Worm (Caenorhabditis elegans) whole organism, mixed stage, embryonic: ENCODE results near the gene C43C3.4.

Source experiments
- M03D4.4 ChIP-seq: sonication (generic microtip); optimal IDR thresholded peaks from 2 replicates; lab custom pipeline; 2017; ENCODE audit warnings: mild to moderate bottlenecking, missing genetic modification characterization, missing compliant biosample characterization
- bed-3 ChIP-seq: fragments of 200-800 bp; sonication (Bioruptor generic); optimal IDR thresholded peaks from 3 replicates; lab custom pipeline; 2018; ENCODE audit warnings: mild to moderate bottlenecking, missing genetic modification characterization, moderate library complexity, missing compliant biosample characterization
- blmp-1 ChIP-seq: fragments of 150-350 bp; optimal IDR thresholded peaks from 2 replicates; lab custom pipeline; 2014; ENCODE audit warnings: missing biosample characterization, missing genetic modification characterization
- ceh-39 ChIP-seq: fragments of 150-350 bp; optimal IDR thresholded peaks from 2 replicates; lab custom pipeline; 2014; ENCODE audit warnings: missing biosample characterization, missing genetic modification characterization
- ceh-43 ChIP-seq: fragments of 200-800 bp; sonication (Bioruptor generic); optimal IDR thresholded peaks from 2 replicates; lab custom pipeline; 2018; ENCODE audit warnings: mild to moderate bottlenecking, missing genetic modification characterization, moderate library complexity, missing compliant biosample characterization
- ceh-83 ChIP-seq: fragments of 200-800 bp; sonication (Bioruptor generic); optimal IDR thresholded peaks from 2 replicates; lab custom pipeline; 2018; ENCODE audit warnings: mild to moderate bottlenecking, missing genetic modification characterization, missing compliant biosample characterization
- ces-1 ChIP-seq: fragments of 150-350 bp; optimal IDR thresholded peaks from 2 replicates; lab custom pipeline; 2014; ENCODE audit warnings: missing biosample characterization, missing genetic modification reagents, missing genetic modification characterization
- cnd-1 ChIP-seq: fragments of 200-800 bp; sonication (Bioruptor generic); optimal IDR thresholded peaks from 2 replicates; lab custom pipeline; 2018; ENCODE audit warnings: mild to moderate bottlenecking, missing genetic modification characterization, missing compliant biosample characterization
- drap-1 ChIP-seq: fragments of 200-800 bp; sonication (Bioruptor generic); optimal IDR thresholded peaks from 3 replicates; lab custom pipeline; 2018; ENCODE audit warnings: mild to moderate bottlenecking, missing genetic modification characterization, missing compliant biosample characterization
- elt-1 ChIP-seq: sonication (generic microtip); optimal IDR thresholded peaks from 2 replicates; lab custom pipeline; 2017; ENCODE audit warnings: missing genetic modification characterization, mild to moderate bottlenecking, missing compliant biosample characterization, antibody characterized with exemption, moderate library complexity, borderline replicate concordance; ENCODE audit not compliant: insufficient read depth
- elt-3 ChIP-seq: fragments of 150-350 bp; optimal IDR thresholded peaks from 2 replicates; lab custom pipeline; 2014; ENCODE audit warnings: missing biosample characterization, missing genetic modification characterization
- flh-1 ChIP-seq: fragments of 200-800 bp; sonication (Bioruptor generic); optimal IDR thresholded peaks from 2 replicates; lab custom pipeline; 2018; ENCODE audit warnings: mild to moderate bottlenecking, missing genetic modification characterization, moderate library complexity, missing compliant biosample characterization
- ham-2 ChIP-seq: fragments of 200-800 bp; sonication (Bioruptor generic); optimal IDR thresholded peaks from 2 replicates; lab custom pipeline; 2018; ENCODE audit warnings: mild to moderate bottlenecking, missing genetic modification characterization, missing compliant biosample characterization
- hlh-1 ChIP-seq: fragments of 150-350 bp; optimal IDR thresholded peaks from 2 replicates; lab custom pipeline; 2014; ENCODE audit warnings: missing biosample characterization, missing genetic modification reagents, missing genetic modification characterization
- lin-13 ChIP-seq: fragments of 150-350 bp; optimal IDR thresholded peaks from 2 replicates; lab custom pipeline; 2014; ENCODE audit warnings: missing biosample characterization, missing genetic modification characterization
- lin-32 ChIP-seq: fragments of 200-800 bp; sonication (Bioruptor generic); optimal IDR thresholded peaks from 2 replicates; lab custom pipeline; 2018; ENCODE audit warnings: mild to moderate bottlenecking, missing genetic modification characterization, missing compliant biosample characterization
- lsy-2 ChIP-seq: fragments of 150-350 bp; optimal IDR thresholded peaks from 2 replicates; lab custom pipeline; 2014; ENCODE audit warnings: missing biosample characterization, missing genetic modification characterization
- mab-5 ChIP-seq: fragments of 150-350 bp; optimal IDR thresholded peaks from 2 replicates; lab custom pipeline; 2014; ENCODE audit warnings: missing biosample characterization, missing genetic modification characterization
- mep-1 ChIP-seq: fragments of 150-350 bp; optimal IDR thresholded peaks from 2 replicates; lab custom pipeline; 2017; ENCODE audit warnings: missing biosample characterization, missing genetic modification reagents, missing genetic modification characterization, inconsistent platforms
- mls-2 ChIP-seq: sonication (generic microtip); optimal IDR thresholded peaks from 2 replicates; lab custom pipeline; 2016; ENCODE audit warnings: mild to moderate bottlenecking, missing genetic modification characterization, moderate library complexity, missing compliant biosample characterization
- nhr-12 ChIP-seq: fragments of 150-350 bp; optimal IDR thresholded peaks from 2 replicates; lab custom pipeline; 2014; ENCODE audit warnings: missing biosample characterization, missing genetic modification characterization
- nhr-2 ChIP-seq: fragments of 150-350 bp; optimal IDR thresholded peaks from 2 replicates; lab custom pipeline; 2014; ENCODE audit warnings: missing biosample characterization, missing genetic modification characterization
- nhr-237 ChIP-seq: fragments of 150-350 bp; optimal IDR thresholded peaks from 2 replicates; lab custom pipeline; 2014; ENCODE audit warnings: missing biosample characterization, missing genetic modification characterization
- nhr-28 ChIP-seq: fragments of 150-350 bp; optimal IDR thresholded peaks from 2 replicates; lab custom pipeline; 2014; ENCODE audit warnings: missing biosample characterization, missing genetic modification characterization
- nhr-76 ChIP-seq: sonication (generic microtip); optimal IDR thresholded peaks from 2 replicates; lab custom pipeline; 2017; ENCODE audit warnings: missing biosample characterization, missing genetic modification characterization
- pha-4 ChIP-seq: fragments of 150-350 bp; optimal IDR thresholded peaks from 2 replicates; lab custom pipeline; 2018; ENCODE audit warnings: missing biosample characterization, missing genetic modification reagents, missing genetic modification characterization
- sem-2 ChIP-seq: fragments of 200-800 bp; sonication (Bioruptor generic); optimal IDR thresholded peaks from 2 replicates; lab custom pipeline; 2018; ENCODE audit warnings: mild to moderate bottlenecking, missing genetic modification characterization, missing compliant biosample characterization
- snpc-4 ChIP-seq: fragments of 150-350 bp; optimal IDR thresholded peaks from 2 replicates; lab custom pipeline; 2014; ENCODE audit warnings: missing biosample characterization, missing genetic modification characterization
- sptf-1 ChIP-seq: sonication (generic microtip); optimal IDR thresholded peaks from 2 replicates; lab custom pipeline; 2017; ENCODE audit warnings: mild to moderate bottlenecking, missing genetic modification characterization, moderate library complexity, missing compliant biosample characterization
- tbx-8 ChIP-seq: fragments of 200-800 bp; sonication (Bioruptor generic); optimal IDR thresholded peaks from 2 replicates; lab custom pipeline; 2018; ENCODE audit warnings: mild to moderate bottlenecking, missing genetic modification characterization, moderate library complexity, missing compliant biosample characterization
- unc-39 ChIP-seq: fragments of 150-350 bp; optimal IDR thresholded peaks from 2 replicates; lab custom pipeline; 2014; ENCODE audit warnings: missing biosample characterization, missing genetic modification characterization
- unc-62 ChIP-seq: fragments of 150-350 bp; optimal IDR thresholded peaks from 2 replicates; lab custom pipeline; 2014; ENCODE audit warnings: missing biosample characterization, missing genetic modification reagents, missing genetic modification characterization
- zip-8 ChIP-seq: fragments of 150-350 bp; optimal IDR thresholded peaks from 2 replicates; lab custom pipeline; 2014; ENCODE audit warnings: missing biosample characterization, missing genetic modification characterization
- ztf-11 ChIP-seq: fragments of 150-350 bp; optimal IDR thresholded peaks from 2 replicates; lab custom pipeline; 2014; ENCODE audit warnings: missing biosample characterization, missing genetic modification characterization

The C43C3.4 gene

DNA sequence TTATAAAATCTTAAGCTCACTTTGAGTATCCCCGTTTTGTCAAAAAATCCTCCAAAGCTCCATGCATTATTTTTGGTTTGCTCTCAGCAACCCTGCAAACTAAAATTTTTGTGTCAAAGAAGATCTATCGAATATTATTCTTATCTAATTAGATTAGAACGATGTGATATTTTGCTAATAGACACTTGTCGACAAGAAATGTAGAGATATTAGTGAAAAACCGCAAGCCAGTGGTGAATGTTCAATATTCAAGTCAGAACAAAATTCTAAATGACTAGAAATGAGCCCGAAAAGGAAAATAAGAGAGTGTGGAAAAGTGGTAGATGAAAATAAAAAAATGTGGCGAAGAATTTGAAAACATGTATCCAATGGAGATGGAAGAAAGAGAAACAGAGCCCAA is at the start of gene C43C3.4:
TSS of gene C43C3.4 (minus strand) at position 101 of the 400 bp plus-strand sequence.
- no peak for TF ChIP-seq ceh-83 (GFP tag; lab: Kevin White, UChicago)
- no peak for TF ChIP-seq ces-1
- no peak for TF ChIP-seq sem-2 (GFP tag; lab: Kevin White, UChicago)
- no peak for TF ChIP-seq drap-1 (GFP tag; lab: Kevin White, UChicago)
- TF ChIP-seq, all 35 proteins: peak for 0

DNA sequence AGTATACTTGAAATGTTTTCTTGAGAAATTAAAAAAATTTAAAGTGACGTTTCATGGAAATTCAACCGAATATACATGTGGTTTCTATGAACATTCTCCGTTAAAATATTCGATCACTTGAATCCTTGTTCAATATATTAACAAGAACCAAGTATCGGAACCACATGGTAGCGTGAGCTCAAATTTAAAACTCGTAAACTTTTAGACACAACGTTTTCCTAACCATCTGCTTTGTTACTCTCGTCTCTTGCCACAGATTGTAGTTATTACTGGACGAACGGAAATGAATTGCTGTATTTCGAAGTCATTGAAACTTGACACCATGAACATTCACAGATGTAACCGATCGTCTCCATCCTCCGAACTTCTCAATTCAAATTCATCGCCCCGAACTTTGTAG is 44.4 kb upstream of the C43C3.4 start:
- TF ChIP-seq mep-1 (no peak), lin-13 (tag; lab: Kevin White, UChicago) (no peak), nhr-12 (no peak), ham-2 (GFP tag; lab: Kevin White, UChicago) (no peak)

DNA sequence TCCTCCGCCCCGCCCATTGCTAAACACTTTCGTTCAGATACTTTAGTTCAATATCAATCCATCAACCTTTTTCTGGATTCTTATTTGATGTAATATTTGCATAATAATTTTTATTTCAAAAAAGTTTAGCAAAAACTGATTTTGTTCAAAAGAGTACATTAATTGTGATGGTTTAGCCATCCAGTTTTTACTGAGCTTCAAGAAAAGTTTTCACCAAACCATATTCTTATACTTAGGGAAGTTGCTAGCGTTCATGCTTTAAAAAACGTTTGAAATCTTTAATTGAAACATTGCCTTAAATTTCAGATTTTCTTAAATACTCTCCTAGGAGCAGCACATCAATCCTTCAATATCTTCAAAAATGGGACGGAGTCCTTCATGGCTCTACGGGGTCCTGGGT is 42.6 kb upstream of the C43C3.4 start, which contains the start of gene him-4:
TSS of gene him-4 (plus strand) at position 301 of the 400 bp plus-strand sequence.
- no peak for TF ChIP-seq mab-5
- no peak for TF ChIP-seq nhr-237 (tag; lab: Kevin White, UChicago)
- no peak for TF ChIP-seq drap-1 (GFP tag; lab: Kevin White, UChicago)
- no peak for TF ChIP-seq nhr-28
- TF ChIP-seq lin-13 (tag; lab: Kevin White, UChicago) = no peak
- no peak for TF ChIP-seq ham-2 (GFP tag; lab: Kevin White, UChicago)
- TF ChIP-seq ces-1 = no peak
- no peak for TF ChIP-seq cnd-1 (tag; lab: Kevin White, UChicago)
- TF ChIP-seq M03D4.4 (tag; lab: Kevin White, UChicago) = no peak
- TF ChIP-seq mls-2 (tag; lab: Kevin White, UChicago) = no peak
- TF ChIP-seq nhr-12 = no peak
- no peak for TF ChIP-seq nhr-2
- no peak for TF ChIP-seq snpc-4 (tag; lab: Kevin White, UChicago)
- no peak for TF ChIP-seq unc-62
- TF ChIP-seq ceh-39 = no peak
- TF ChIP-seq nhr-76 (tag; lab: Kevin White, UChicago) = no peak
- TF ChIP-seq elt-1 (tag; lab: Kevin White, UChicago) = no peak

DNA sequence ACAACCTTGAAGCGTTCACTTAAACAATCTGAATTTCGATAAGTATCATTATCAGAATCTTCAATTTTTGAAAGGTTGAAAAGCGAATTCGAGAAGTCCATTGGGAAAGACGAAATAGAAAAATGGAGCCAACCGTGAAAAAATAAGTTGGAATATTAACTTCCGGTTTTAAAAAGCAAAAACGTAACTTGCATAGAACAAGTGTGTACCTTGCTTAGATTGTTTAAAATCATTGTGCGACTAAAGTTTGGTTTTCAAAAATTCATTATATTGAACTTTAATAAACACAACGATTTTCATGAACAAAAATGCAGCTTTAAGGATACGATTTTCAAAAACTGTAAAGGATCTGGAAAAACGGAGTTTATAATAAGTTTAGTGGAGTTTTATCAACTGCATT is 38.9 kb upstream of the C43C3.4 start, which contains the start of gene F15G9.2:
TSS of gene F15G9.2 (minus strand) at position 101 of the 400 bp plus-strand sequence.
- TF ChIP-seq tbx-8 (GFP tag; lab: Kevin White, UChicago) (no peak), drap-1 (GFP tag; lab: Kevin White, UChicago) (no peak), snpc-4 (tag; lab: Kevin White, UChicago) (no peak), unc-39 (tag; lab: Kevin White, UChicago) (no peak), sptf-1 (tag; lab: Kevin White, UChicago) (no peak), hlh-1 (tag; lab: Kevin White, UChicago) (no peak), blmp-1 (tag; lab: Kevin White, UChicago) (no peak), elt-1 (tag; lab: Kevin White, UChicago) (no peak), ceh-43 (GFP tag; lab: Kevin White, UChicago) (no peak), zip-8 (no peak), sem-2 (GFP tag; lab: Kevin White, UChicago) (no peak), M03D4.4 (tag; lab: Kevin White, UChicago) (no peak), lin-13 (tag; lab: Kevin White, UChicago) (no peak), ztf-11 (tag; lab: Kevin White, UChicago) (no peak), unc-62 (no peak), bed-3 (GFP tag; lab: Kevin White, UChicago) (no peak), nhr-76 (tag; lab: Kevin White, UChicago) (no peak)

DNA sequence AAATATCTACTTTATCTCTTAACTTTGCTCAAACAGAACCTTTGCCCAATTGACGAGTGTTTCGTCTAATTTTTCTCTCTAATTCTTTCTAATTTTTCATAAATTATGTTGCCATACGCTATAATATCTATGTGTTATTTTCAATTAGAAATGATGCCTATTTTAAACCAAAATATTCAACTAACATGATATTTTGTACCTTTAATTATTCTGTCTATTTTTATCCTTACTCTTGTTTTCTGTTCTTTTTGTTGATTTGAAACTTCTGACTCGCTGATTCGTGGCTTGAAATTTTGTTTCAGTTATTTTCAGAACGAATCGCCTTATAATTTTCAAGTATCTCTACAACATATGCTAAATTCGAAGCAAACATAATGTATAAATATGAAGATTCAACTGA is 34.8 kb upstream of the C43C3.4 start, which contains the start of gene F15G9.6:
TSS of gene F15G9.6 (plus strand) at position 301 of the 400 bp plus-strand sequence.
- TF ChIP-seq hlh-1 (tag; lab: Kevin White, UChicago) (no peak), zip-8 (no peak), ceh-43 (GFP tag; lab: Kevin White, UChicago) (no peak), tbx-8 (GFP tag; lab: Kevin White, UChicago) (no peak), lsy-2 (no peak)

DNA sequence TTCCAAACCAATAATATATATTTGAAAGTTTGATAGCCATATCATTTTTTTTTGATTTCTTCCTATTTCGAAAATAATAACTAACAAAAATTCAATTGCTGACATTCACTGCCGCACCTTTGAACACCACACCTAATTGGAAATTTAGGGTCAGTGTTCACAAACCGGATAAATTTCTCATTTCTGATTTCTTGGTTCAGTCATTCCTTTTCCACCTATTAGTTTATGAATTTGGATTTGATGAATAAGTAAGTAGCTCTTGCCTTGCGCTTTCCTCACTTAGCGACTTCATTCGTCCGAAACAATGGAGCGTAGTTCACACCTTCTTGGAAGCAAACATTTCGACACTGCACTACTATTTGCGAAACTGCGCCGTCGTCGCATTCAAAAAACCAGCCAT is 31.4 kb upstream of the C43C3.4 start, which contains the start of gene F15G9.1:
TSS of gene F15G9.1 (plus strand) at position 301 of the 400 bp plus-strand sequence.
- TF ChIP-seq ztf-11 (tag; lab: Kevin White, UChicago) (no peak), snpc-4 (tag; lab: Kevin White, UChicago) (no peak), drap-1 (GFP tag; lab: Kevin White, UChicago) (no peak), hlh-1 (tag; lab: Kevin White, UChicago) (no peak), lin-32 (no peak), elt-3 (tag; lab: Kevin White, UChicago) (no peak), tbx-8 (GFP tag; lab: Kevin White, UChicago) (no peak), ceh-83 (GFP tag; lab: Kevin White, UChicago) (no peak), nhr-28 (no peak), lsy-2 (no peak), blmp-1 (tag; lab: Kevin White, UChicago) (no peak), sptf-1 (tag; lab: Kevin White, UChicago) (no peak), flh-1 (GFP tag; lab: Kevin White, UChicago) (no peak), M03D4.4 (tag; lab: Kevin White, UChicago) (no peak), ham-2 (GFP tag; lab: Kevin White, UChicago) (no peak), pha-4 (tag; lab: Kevin White, UChicago) (no peak), ceh-43 (GFP tag; lab: Kevin White, UChicago) (no peak), mep-1 (no peak), mab-5 (no peak), elt-1 (tag; lab: Kevin White, UChicago) (no peak)
